Worm (Caenorhabditis elegans): ENCODE measurements around the gene Y43F8B.1.
A peak's percentile ranks its signal among the peaks of the same experiment; 100 is the strongest.

DNA sequence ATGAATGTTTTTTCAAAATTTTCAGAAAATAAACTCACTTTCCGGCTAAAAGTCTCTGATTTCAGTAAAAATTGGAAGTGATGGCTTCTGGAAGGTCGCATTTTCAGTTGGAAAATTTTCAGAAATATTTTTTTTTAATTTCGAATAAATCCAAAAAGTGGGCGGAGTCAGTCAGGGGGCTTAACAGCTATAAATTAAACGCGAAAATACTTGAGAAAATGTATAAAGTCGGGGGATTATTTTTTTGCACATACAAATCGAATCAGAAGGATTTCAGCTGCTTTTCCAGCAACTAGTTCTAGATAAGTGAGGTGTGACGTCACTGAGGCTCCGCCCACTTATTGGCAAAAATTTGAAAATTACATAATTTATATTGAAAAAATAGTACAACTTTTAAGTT, 13.0 kb downstream of the Y43F8B.1 start, which contains the start of gene Y43F8B.2:
- TF ChIP-seq lin-14 (GFP tag; optimal IDR thresholded peaks at IDR 0.05) (no peak), sptf-1 (tag; optimal IDR thresholded peaks at IDR 0.05) (no peak), lin-13 (GFP tag; optimal IDR thresholded peaks at IDR 0.05) (no peak), ama-1 (optimal IDR thresholded peaks at IDR 0.05) (no peak), ceh-82 (tag; optimal IDR thresholded peaks at IDR 0.05) (no peak), dsc-1 (tag; optimal IDR thresholded peaks at IDR 0.05) (peak; percentile 35), unc-62 (GFP tag; optimal IDR thresholded peaks at IDR 0.05) (no peak), egl-27 (tag; optimal IDR thresholded peaks at IDR 0.05) (no peak), nhr-20 (tag; optimal IDR thresholded peaks at IDR 0.05) (no peak), nhr-237 (tag; optimal IDR thresholded peaks at IDR 0.05) (no peak), aly-2 (tag; optimal IDR thresholded peaks at IDR 0.05) (no peak)

Measured in whole organism, L1 larva.